Worm (Caenorhabditis elegans) whole organism, L4 larva: ENCODE data around the gene osm-9.

Source experiments
- F49E8.2 ChIP-seq: sonication (generic microtip); optimal IDR thresholded peaks from 2 replicates; lab custom pipeline; 2016; ENCODE audit warnings: missing compliant biosample characterization, mild to moderate bottlenecking, missing genetic modification characterization, borderline replicate concordance
- ZK546.5 ChIP-seq, 2 experiments: sonication (generic microtip); optimal IDR thresholded peaks; 2 replicates each; lab custom pipeline; 2017; ENCODE audit warnings: missing biosample characterization in 2 of 2, missing genetic modification characterization in 2 of 2
- aly-2 ChIP-seq: sonication (generic microtip); optimal IDR thresholded peaks from 2 replicates; lab custom pipeline; 2018; ENCODE audit warnings: missing biosample characterization, missing genetic modification characterization
- fkh-10 ChIP-seq: fragments of 150-350 bp; optimal IDR thresholded peaks from 2 replicates; lab custom pipeline; 2014; ENCODE audit warnings: missing biosample characterization, missing genetic modification reagents, missing genetic modification characterization
- jun-1 ChIP-seq: fragments of 150-350 bp; optimal IDR thresholded peaks from 2 replicates; lab custom pipeline; 2014; ENCODE audit warnings: missing biosample characterization, missing genetic modification reagents, missing genetic modification characterization
- mep-1 ChIP-seq: fragments of 150-350 bp; sonication (generic microtip); optimal IDR thresholded peaks from 3 replicates; lab custom pipeline; 2014; ENCODE audit warnings: missing biosample characterization, missing genetic modification characterization
- nhr-25 ChIP-seq: sonication (generic microtip); optimal IDR thresholded peaks from 2 replicates; lab custom pipeline; 2017; ENCODE audit warnings: missing genetic modification characterization, mild to moderate bottlenecking, missing compliant biosample characterization, antibody characterized with exemption, moderate library complexity, borderline replicate concordance; ENCODE audit not compliant: insufficient read depth
- nhr-76 ChIP-seq: fragments of 150-350 bp; optimal IDR thresholded peaks from 2 replicates; lab custom pipeline; 2014; ENCODE audit warnings: missing biosample characterization, missing genetic modification characterization
- snpc-4 ChIP-seq: fragments of 150-350 bp; optimal IDR thresholded peaks from 2 replicates; lab custom pipeline; 2014; ENCODE audit warnings: missing biosample characterization, missing genetic modification characterization
- unc-39 ChIP-seq: sonication (generic microtip); optimal IDR thresholded peaks from 2 replicates; lab custom pipeline; 2017; ENCODE audit warnings: missing biosample characterization, missing genetic modification characterization
- zag-1 ChIP-seq: fragments of 150-350 bp; optimal IDR thresholded peaks from 2 replicates; lab custom pipeline; 2014; ENCODE audit warnings: missing biosample characterization, missing genetic modification characterization
- ztf-11 ChIP-seq: fragments of 150-350 bp; optimal IDR thresholded peaks from 2 replicates; lab custom pipeline; 2014; ENCODE audit warnings: missing biosample characterization, missing genetic modification characterization

ce11 chrIV:3547500-3547899 lies 9.7 kb downstream of the osm-9 start, which contains the start of gene nstp-6:
- TF ChIP-seq jun-1 (tag; lab: Kevin White, UChicago), result no peak
- TF ChIP-seq snpc-4 (tag; lab: Kevin White, UChicago), result no peak
- TF ChIP-seq nhr-76 (tag; lab: Kevin White, UChicago), result no peak
- no peak for TF ChIP-seq mep-1 (tag; lab: Kevin White, UChicago)
- no peak for TF ChIP-seq F49E8.2 (tag; lab: Kevin White, UChicago)
- TF ChIP-seq unc-39 (tag; lab: Kevin White, UChicago), result no peak
- TF ChIP-seq nhr-25 (tag; lab: Kevin White, UChicago), result no peak
- no peak for TF ChIP-seq ZK546.5 (tag; optimal IDR thresholded peaks at IDR 0.05; lab: Kevin White, UChicago)
- no peak for TF ChIP-seq ztf-11
- TF ChIP-seq aly-2, result no peak
- no peak for TF ChIP-seq zag-1
- no peak for TF ChIP-seq fkh-10 (GFP tag; lab: Kevin White, UChicago)
